Fruit fly (Drosophila melanogaster): Measurements from ENCODE around the gene nbs.

DNA sequence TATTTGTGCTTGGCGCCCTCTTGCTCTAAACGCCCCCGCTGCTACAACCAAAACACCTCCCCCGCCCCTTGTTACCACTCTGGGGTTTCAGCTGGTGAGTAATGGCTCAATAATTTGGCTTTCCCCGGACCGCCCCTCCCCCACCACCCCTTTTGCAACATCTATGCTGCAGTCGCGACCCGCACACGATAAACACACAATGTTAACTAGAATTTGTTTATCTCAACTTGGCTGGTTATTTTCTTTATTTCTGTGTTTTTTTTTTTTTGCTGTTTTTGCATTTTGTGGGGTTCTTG lies 42.7 kb upstream of the nbs start:
- TF ChIP-seq CTCF (optimal IDR thresholded peaks at IDR 0.05): no peak
- TF ChIP-seq CG8478 (optimal IDR thresholded peaks at IDR 0.05): no peak
